Worm (Caenorhabditis elegans) whole organism, young adult: ENCODE measurements around the gene mec-7.

Experiments used
- B0261.1 ChIP-seq: sonication (generic microtip); optimal IDR thresholded peaks from 2 replicates; lab custom pipeline; 2016; ENCODE audit warnings: mild to moderate bottlenecking, missing genetic modification characterization, moderate library complexity, missing compliant biosample characterization
- B0336.3 ChIP-seq: fragments of 200-800 bp; sonication (Bioruptor generic); IDR thresholded peaks from 2 replicates; pipeline ENCODE4 v1.3.6; 2022; ENCODE audit warnings: missing genetic modification characterization, missing compliant biosample characterization
- C06A6.2 ChIP-seq: fragments of 200-800 bp; sonication (Bioruptor generic); conservative IDR thresholded peaks from 2 replicates; pipeline ENCODE4 v1.3.6; 2022; ENCODE audit warnings: missing genetic modification characterization, missing compliant biosample characterization
- F10E7.11 ChIP-seq: sonication (generic microtip); optimal IDR thresholded peaks from 2 replicates; lab custom pipeline; 2017; ENCODE audit warnings: mild to moderate bottlenecking, missing genetic modification characterization, moderate library complexity, missing compliant biosample characterization
- F22D6.2 ChIP-seq: sonication (generic microtip); optimal IDR thresholded peaks from 2 replicates; lab custom pipeline; 2016; ENCODE audit warnings: mild to moderate bottlenecking, missing genetic modification characterization, missing compliant biosample characterization
- F57A8.1 ChIP-seq: fragments of 200-800 bp; sonication (Bioruptor generic); optimal IDR thresholded peaks from 2 replicates; lab custom pipeline; 2018; ENCODE audit warnings: mild to moderate bottlenecking, missing genetic modification characterization, moderate library complexity, missing compliant biosample characterization
- K11D2.4 ChIP-seq: fragments of 200-800 bp; sonication (Bioruptor generic); IDR thresholded peaks from 2 replicates; pipeline ENCODE4 v1.3.6; 2022; ENCODE audit warnings: missing genetic modification reagents, missing genetic modification characterization, missing compliant biosample characterization
- T26A5.8 ChIP-seq: sonication (generic microtip); optimal IDR thresholded peaks from 2 replicates; lab custom pipeline; 2016; ENCODE audit warnings: missing genetic modification characterization, missing compliant biosample characterization
- Y53G8AR.9 ChIP-seq: fragments of 200-800 bp; sonication (Bioruptor generic); conservative IDR thresholded peaks from 2 replicates; pipeline ENCODE4 v1.3.6; 2022; ENCODE audit warnings: missing genetic modification reagents, missing genetic modification characterization, missing compliant biosample characterization
- Y56A3A.18 ChIP-seq: fragments of 200-800 bp; sonication (Bioruptor generic); IDR thresholded peaks from 2 replicates; pipeline ENCODE4 v1.3.6; 2022; ENCODE audit warnings: missing genetic modification reagents, missing genetic modification characterization, missing compliant biosample characterization
- ZK185.1 ChIP-seq: sonication (generic microtip); optimal IDR thresholded peaks from 2 replicates; lab custom pipeline; 2016; ENCODE audit warnings: mild to moderate bottlenecking, missing genetic modification characterization, missing compliant biosample characterization; ENCODE audit not compliant: poor library complexity, severe bottlenecking
- ama-1 ChIP-seq, 3 experiments: fragments of 150-350 bp in 1 of 3; sonication (generic microtip) in 2 of 3; optimal IDR thresholded peaks; 2 replicates each; lab custom pipeline; 2014 to 2018; ENCODE audit warnings: missing biosample characterization in 2 of 3, missing genetic modification characterization in 2 of 3, missing genetic modification reagents in 2 of 3
- attf-3 ChIP-seq: fragments of 200-800 bp; sonication (Bioruptor generic); conservative IDR thresholded peaks from 2 replicates; pipeline ENCODE4 v1.3.6; 2022; ENCODE audit warnings: missing genetic modification reagents, missing genetic modification characterization, missing compliant biosample characterization
- attf-5 ChIP-seq: fragments of 200-800 bp; sonication (Bioruptor generic); optimal IDR thresholded peaks from 2 replicates; lab custom pipeline; 2018; ENCODE audit warnings: mild to moderate bottlenecking, missing genetic modification characterization, missing compliant biosample characterization
- attf-6 ChIP-seq: fragments of 200-800 bp; sonication (Bioruptor generic); IDR thresholded peaks from 2 replicates; pipeline ENCODE4 v1.3.6; 2022; ENCODE audit warnings: missing genetic modification reagents, missing genetic modification characterization, missing compliant biosample characterization
- bed-1 ChIP-seq: fragments of 200-800 bp; sonication (Bioruptor generic); IDR thresholded peaks from 2 replicates; pipeline ENCODE4 v1.3.6; 2022; ENCODE audit warnings: missing genetic modification reagents, missing genetic modification characterization, missing compliant biosample characterization
- ceh-100 ChIP-seq: fragments of 200-800 bp; sonication (Bioruptor generic); IDR thresholded peaks from 2 replicates; pipeline ENCODE4 v1.3.6; 2022; ENCODE audit warnings: missing genetic modification reagents, missing genetic modification characterization, missing compliant biosample characterization
- ceh-27 ChIP-seq: fragments of 200-800 bp; sonication (Bioruptor generic); optimal IDR thresholded peaks from 2 replicates; lab custom pipeline; 2018; ENCODE audit warnings: mild to moderate bottlenecking, missing genetic modification characterization, moderate library complexity, missing compliant biosample characterization
- chd-7 ChIP-seq: sonication (generic microtip); optimal IDR thresholded peaks from 2 replicates; lab custom pipeline; 2016; ENCODE audit warnings: mild to moderate bottlenecking, missing genetic modification characterization, moderate library complexity, missing compliant biosample characterization
- dpl-1 ChIP-seq: fragments of 150-350 bp; optimal IDR thresholded peaks from 2 replicates; lab custom pipeline; 2014; ENCODE audit warnings: missing biosample characterization, missing genetic modification reagents, missing genetic modification characterization
- efl-1 ChIP-seq: fragments of 150-350 bp; optimal IDR thresholded peaks from 2 replicates; lab custom pipeline; 2014; ENCODE audit warnings: missing biosample characterization, missing genetic modification reagents, missing genetic modification characterization
- egl-18 ChIP-seq: fragments of 200-800 bp; sonication (Bioruptor generic); IDR thresholded peaks from 2 replicates; pipeline ENCODE4 v1.3.6; 2022; ENCODE audit warnings: missing genetic modification reagents, missing genetic modification characterization, missing compliant biosample characterization
- gei-17 ChIP-seq: fragments of 200-800 bp; sonication (Bioruptor generic); optimal IDR thresholded peaks from 2 replicates; lab custom pipeline; 2018; ENCODE audit warnings: mild to moderate bottlenecking, missing genetic modification characterization, missing compliant biosample characterization
- hmg-1.2 ChIP-seq: fragments of 200-800 bp; sonication (Bioruptor generic); IDR thresholded peaks from 2 replicates; pipeline ENCODE4 v1.3.6; 2022; ENCODE audit warnings: missing genetic modification reagents, missing genetic modification characterization, missing compliant biosample characterization
- hmg-20 ChIP-seq: fragments of 200-800 bp; sonication (Bioruptor generic); IDR thresholded peaks from 2 replicates; pipeline ENCODE4 v1.3.6; 2022; ENCODE audit warnings: missing genetic modification reagents, missing genetic modification characterization, missing compliant biosample characterization
- let-526 ChIP-seq: fragments of 200-800 bp; sonication (Bioruptor generic); IDR thresholded peaks from 2 replicates; pipeline ENCODE4 v1.3.6; 2022; ENCODE audit warnings: missing genetic modification reagents, missing genetic modification characterization, missing compliant biosample characterization
- let-607 ChIP-seq, 2 experiments: fragments of 200-800 bp in 1 of 2; sonication (Bioruptor generic) in 1 of 2; sonication (generic microtip) in 1 of 2; optimal IDR thresholded peaks; 2 replicates each; lab custom pipeline; 2016 to 2018; ENCODE audit warnings: mild to moderate bottlenecking in 2 of 2, missing compliant biosample characterization in 2 of 2, missing genetic modification characterization in 2 of 2, moderate library complexity in 2 of 2, missing genotype in 1 of 2
- madf-10 ChIP-seq: sonication (generic microtip); optimal IDR thresholded peaks from 2 replicates; lab custom pipeline; 2016; ENCODE audit warnings: mild to moderate bottlenecking, missing genetic modification characterization, missing compliant biosample characterization
- madf-3 ChIP-seq: fragments of 200-800 bp; sonication (Bioruptor generic); IDR thresholded peaks from 2 replicates; pipeline ENCODE4 v1.3.6; 2022; ENCODE audit warnings: missing genetic modification reagents, missing genetic modification characterization, missing compliant biosample characterization
- mel-28 ChIP-seq: sonication (generic microtip); optimal IDR thresholded peaks from 2 replicates; lab custom pipeline; 2016; ENCODE audit warnings: borderline replicate concordance, mild to moderate bottlenecking, missing genetic modification characterization, missing compliant biosample characterization
- mes-4 ChIP-seq: sonication (generic microtip); optimal IDR thresholded peaks from 2 replicates; lab custom pipeline; 2016; ENCODE audit warnings: missing genotype, missing genetic modification characterization, missing compliant biosample characterization
- nhr-120 ChIP-seq: fragments of 200-800 bp; sonication (Bioruptor generic); IDR thresholded peaks from 2 replicates; pipeline ENCODE4 v1.3.6; 2022; ENCODE audit warnings: missing genetic modification characterization, missing compliant biosample characterization
- nhr-179 ChIP-seq: sonication (generic microtip); optimal IDR thresholded peaks from 2 replicates; lab custom pipeline; 2016; ENCODE audit warnings: mild to moderate bottlenecking, missing genetic modification characterization, missing compliant biosample characterization
- nhr-80 ChIP-seq: sonication (generic microtip); optimal IDR thresholded peaks from 2 replicates; lab custom pipeline; 2016; ENCODE audit warnings: missing genetic modification characterization, missing compliant biosample characterization
- rcor-1 ChIP-seq: fragments of 200-800 bp; sonication (Bioruptor generic); IDR thresholded peaks from 2 replicates; pipeline ENCODE4 v1.3.6; 2022; ENCODE audit warnings: missing genetic modification reagents, missing genetic modification characterization, missing compliant biosample characterization
- rec-8 ChIP-seq, 2 experiments: sonication (generic microtip); optimal IDR thresholded peaks; 2 replicates each; lab custom pipeline; 2016; ENCODE audit warnings: mild to moderate bottlenecking in 2 of 2, missing genetic modification characterization in 2 of 2, missing genetic modification reagents in 2 of 2, missing genotype in 2 of 2, missing biosample characterization in 1 of 2, missing compliant biosample characterization in 1 of 2, moderate library complexity in 1 of 2
- rpc-1 ChIP-seq, 2 experiments: fragments of 150-350 bp in 1 of 2; sonication (generic microtip) in 1 of 2; optimal IDR thresholded peaks; 2 replicates each; lab custom pipeline; 2014 to 2018; ENCODE audit warnings: missing biosample characterization in 1 of 2, missing genetic modification characterization in 1 of 2, missing genetic modification reagents in 1 of 2, missing genotype in 1 of 2
- zfh-2 ChIP-seq: fragments of 200-800 bp; sonication (Bioruptor generic); conservative IDR thresholded peaks from 2 replicates; pipeline ENCODE4 v1.3.6; 2022; ENCODE audit warnings: missing genetic modification reagents, missing genetic modification characterization, missing compliant biosample characterization
- zim-3 ChIP-seq: sonication (generic microtip); optimal IDR thresholded peaks from 2 replicates; lab custom pipeline; 2017; ENCODE audit warnings: mild to moderate bottlenecking, missing genetic modification characterization, moderate library complexity, missing compliant biosample characterization
- ztf-18 ChIP-seq: sonication (generic microtip); optimal IDR thresholded peaks from 2 replicates; lab custom pipeline; 2016; ENCODE audit warnings: missing genotype, mild to moderate bottlenecking, missing genetic modification characterization, missing compliant biosample characterization
- ztf-22 ChIP-seq: fragments of 200-800 bp; sonication (Bioruptor generic); optimal IDR thresholded peaks from 2 replicates; lab custom pipeline; 2018; ENCODE audit warnings: mild to moderate bottlenecking, missing genetic modification characterization, moderate library complexity, missing compliant biosample characterization
- ztf-28 ChIP-seq: fragments of 200-800 bp; sonication (Bioruptor generic); IDR thresholded peaks from 2 replicates; pipeline ENCODE4 v1.3.6; 2022; ENCODE audit warnings: missing genetic modification reagents, missing genetic modification characterization, missing compliant biosample characterization

The mec-7 gene

ce11 chrX:7776509-7777001 lies at the start of gene mec-7:
mec-7 (minus strand) TSS chrX:7776689.
- TF ChIP-seq zim-3 (tag; lab: Kevin White, UChicago) (no peak), zfh-2 (GFP tag; lab: Robert Waterston, UW) (peak; percentile 29; the same call in 1 of the 2 replicates)

ce11 chrX:7825707-7826106 lies 49.2 kb upstream of the mec-7 start:
- TF ChIP-seq Y56A3A.18 (GFP tag; lab: Robert Waterston, UW) (no peak), hmg-1.2 (GFP tag; lab: Robert Waterston, UW) (peak; percentile 5; the same call in 1 of the 2 replicates), ceh-100 (GFP tag; lab: Robert Waterston, UW) (no peak), mes-4 (no peak), attf-5 (GFP tag; lab: Kevin White, UChicago) (peak; percentile 20), C06A6.2 (0 out of 2 replicates have a peak, but pooled peaks have one; percentile 20), rcor-1 (GFP tag; lab: Robert Waterston, UW) (no peak), B0336.3 (GFP tag; lab: Robert Waterston, UW) (no peak), ZK185.1 (tag; lab: Kevin White, UChicago) (peak; percentile 7), nhr-80 (tag; lab: Kevin White, UChicago) (peak; percentile 42), nhr-179 (tag; lab: Kevin White, UChicago) (no peak), B0261.1 (tag; lab: Kevin White, UChicago) (no peak), egl-18 (GFP tag; lab: Robert Waterston, UW) (no peak)

- TF ChIP-seq let-607 (tag; optimal IDR thresholded peaks at IDR 0.05; lab: Kevin White, UChicago) (peak; percentile 66 to 84), T26A5.8 (tag; lab: Kevin White, UChicago) (no peak), madf-10 (tag; lab: Kevin White, UChicago) (peak; percentile 66), chd-7 (tag; lab: Kevin White, UChicago) (peak; percentile 89), madf-3 (GFP tag; lab: Robert Waterston, UW) (0 out of 2 replicates have a peak, but pooled peaks have one; percentile 44), nhr-120 (GFP tag; lab: Robert Waterston, UW) (no peak), ztf-18 (tag; lab: Kevin White, UChicago) (peak; percentile 63), C06A6.2 (peak; percentile 85), let-526 (peak; percentile 85), mel-28 (tag; lab: Kevin White, UChicago) (no peak), F10E7.11 (tag; lab: Kevin White, UChicago) (no peak), hmg-1.2 (GFP tag; lab: Robert Waterston, UW) (peak; percentile 83), bed-1 (GFP tag; lab: Robert Waterston, UW) (no peak), nhr-80 (tag; lab: Kevin White, UChicago) (peak; percentile 97), attf-6 (GFP tag; lab: Robert Waterston, UW) (no peak), dpl-1 (GFP tag; lab: Kevin White, UChicago) (no peak), rec-8 (tag; optimal IDR thresholded peaks at IDR 0.05; lab: Kevin White, UChicago) (no peak), K11D2.4 (GFP tag; lab: Robert Waterston, UW) (peak; percentile 88), F22D6.2 (peak; percentile 18), zfh-2 (GFP tag; lab: Robert Waterston, UW) (peak; percentile 98), attf-3 (GFP tag; lab: Robert Waterston, UW) (no peak), Y53G8AR.9 (peak; percentile 67; the same call in 1 of the 2 replicates), ceh-27 (GFP tag; lab: Kevin White, UChicago) (peak; percentile 93), ama-1 (optimal IDR thresholded peaks at IDR 0.05; lab: Kevin White, UChicago) (no peak), ama-1 (GFP tag; optimal IDR thresholded peaks at IDR 0.05; lab: Kevin White, UChicago) (peak in 1 of 2 experiments; percentile 7), efl-1 (no peak), ZK185.1 (tag; lab: Kevin White, UChicago) (peak; percentile 78), rpc-1 (optimal IDR thresholded peaks at IDR 0.05; lab: Kevin White, UChicago) (no peak), rpc-1 (tag; optimal IDR thresholded peaks at IDR 0.05; lab: Kevin White, UChicago) (no peak), B0261.1 (tag; lab: Kevin White, UChicago) (peak; percentile 30), ztf-22 (GFP tag; lab: Kevin White, UChicago) (peak; percentile 88), F57A8.1 (GFP tag; lab: Kevin White, UChicago) (peak; percentile 15), gei-17 (GFP tag; lab: Kevin White, UChicago) (peak; percentile 83), ztf-28 (GFP tag; lab: Robert Waterston, UW) (0 out of 2 replicates have a peak, but pooled peaks have one; percentile 46), hmg-20 (GFP tag; lab: Robert Waterston, UW) (no peak)
Observed at ce11 chrX:7823108-7823704, 46.7 kb upstream of the mec-7 start, which contains the start of gene eef-1A.2. eef-1A.2 (plus strand) TSS chrX:7823654.
